Worm (Caenorhabditis elegans): ENCODE results near the gene C33D9.8.
A peak's percentile ranks its signal among the peaks of the same experiment; 100 is the strongest.

- no peak for TF ChIP-seq nhr-237 (tag; optimal IDR thresholded peaks at IDR 0.05)
- TF ChIP-seq mab-5 (tag; optimal IDR thresholded peaks at IDR 0.05): no peak
- peak; percentile 35 for TF ChIP-seq pha-4 (tag; optimal IDR thresholded peaks at IDR 0.05)
- no peak for TF ChIP-seq unc-62 (GFP tag; optimal IDR thresholded peaks at IDR 0.05)
- no peak for TF ChIP-seq ces-1 (GFP tag; optimal IDR thresholded peaks at IDR 0.05)
- TF ChIP-seq ceh-43 (GFP tag; optimal IDR thresholded peaks at IDR 0.05): no peak
Observed at ce11 chrIV:8737354-8737753, 49.2 kb downstream of the C33D9.8 start.
